Worm (Caenorhabditis elegans) whole organism, mixed stage, embryonic: ENCODE data around the gene C34F6.9.

ENCODE experiments used
- M03D4.4 ChIP-seq: sonication (generic microtip); optimal IDR thresholded peaks from 2 replicates; lab custom pipeline; 2017; ENCODE audit warnings: mild to moderate bottlenecking, missing genetic modification characterization, missing compliant biosample characterization
- bed-3 ChIP-seq: fragments of 200-800 bp; sonication (Bioruptor generic); optimal IDR thresholded peaks from 3 replicates; lab custom pipeline; 2018; ENCODE audit warnings: mild to moderate bottlenecking, missing genetic modification characterization, moderate library complexity, missing compliant biosample characterization
- blmp-1 ChIP-seq: fragments of 150-350 bp; optimal IDR thresholded peaks from 2 replicates; lab custom pipeline; 2014; ENCODE audit warnings: missing biosample characterization, missing genetic modification characterization
- ceh-39 ChIP-seq: fragments of 150-350 bp; optimal IDR thresholded peaks from 2 replicates; lab custom pipeline; 2014; ENCODE audit warnings: missing biosample characterization, missing genetic modification characterization
- ceh-43 ChIP-seq: fragments of 200-800 bp; sonication (Bioruptor generic); optimal IDR thresholded peaks from 2 replicates; lab custom pipeline; 2018; ENCODE audit warnings: mild to moderate bottlenecking, missing genetic modification characterization, moderate library complexity, missing compliant biosample characterization
- ceh-83 ChIP-seq: fragments of 200-800 bp; sonication (Bioruptor generic); optimal IDR thresholded peaks from 2 replicates; lab custom pipeline; 2018; ENCODE audit warnings: mild to moderate bottlenecking, missing genetic modification characterization, missing compliant biosample characterization
- ces-1 ChIP-seq: fragments of 150-350 bp; optimal IDR thresholded peaks from 2 replicates; lab custom pipeline; 2014; ENCODE audit warnings: missing biosample characterization, missing genetic modification reagents, missing genetic modification characterization
- drap-1 ChIP-seq: fragments of 200-800 bp; sonication (Bioruptor generic); optimal IDR thresholded peaks from 3 replicates; lab custom pipeline; 2018; ENCODE audit warnings: mild to moderate bottlenecking, missing genetic modification characterization, missing compliant biosample characterization
- elt-1 ChIP-seq: sonication (generic microtip); optimal IDR thresholded peaks from 2 replicates; lab custom pipeline; 2017; ENCODE audit warnings: missing genetic modification characterization, mild to moderate bottlenecking, missing compliant biosample characterization, antibody characterized with exemption, moderate library complexity, borderline replicate concordance; ENCODE audit not compliant: insufficient read depth
- elt-3 ChIP-seq: fragments of 150-350 bp; optimal IDR thresholded peaks from 2 replicates; lab custom pipeline; 2014; ENCODE audit warnings: missing biosample characterization, missing genetic modification characterization
- flh-1 ChIP-seq: fragments of 200-800 bp; sonication (Bioruptor generic); optimal IDR thresholded peaks from 2 replicates; lab custom pipeline; 2018; ENCODE audit warnings: mild to moderate bottlenecking, missing genetic modification characterization, moderate library complexity, missing compliant biosample characterization
- ham-2 ChIP-seq: fragments of 200-800 bp; sonication (Bioruptor generic); optimal IDR thresholded peaks from 2 replicates; lab custom pipeline; 2018; ENCODE audit warnings: mild to moderate bottlenecking, missing genetic modification characterization, missing compliant biosample characterization
- hlh-1 ChIP-seq: fragments of 150-350 bp; optimal IDR thresholded peaks from 2 replicates; lab custom pipeline; 2014; ENCODE audit warnings: missing biosample characterization, missing genetic modification reagents, missing genetic modification characterization
- lin-32 ChIP-seq: fragments of 200-800 bp; sonication (Bioruptor generic); optimal IDR thresholded peaks from 2 replicates; lab custom pipeline; 2018; ENCODE audit warnings: mild to moderate bottlenecking, missing genetic modification characterization, missing compliant biosample characterization
- lsy-2 ChIP-seq: fragments of 150-350 bp; optimal IDR thresholded peaks from 2 replicates; lab custom pipeline; 2014; ENCODE audit warnings: missing biosample characterization, missing genetic modification characterization
- mab-5 ChIP-seq: fragments of 150-350 bp; optimal IDR thresholded peaks from 2 replicates; lab custom pipeline; 2014; ENCODE audit warnings: missing biosample characterization, missing genetic modification characterization
- mep-1 ChIP-seq: fragments of 150-350 bp; optimal IDR thresholded peaks from 2 replicates; lab custom pipeline; 2017; ENCODE audit warnings: missing biosample characterization, missing genetic modification reagents, missing genetic modification characterization, inconsistent platforms
- mls-2 ChIP-seq: sonication (generic microtip); optimal IDR thresholded peaks from 2 replicates; lab custom pipeline; 2016; ENCODE audit warnings: mild to moderate bottlenecking, missing genetic modification characterization, moderate library complexity, missing compliant biosample characterization
- nhr-12 ChIP-seq: fragments of 150-350 bp; optimal IDR thresholded peaks from 2 replicates; lab custom pipeline; 2014; ENCODE audit warnings: missing biosample characterization, missing genetic modification characterization
- nhr-2 ChIP-seq: fragments of 150-350 bp; optimal IDR thresholded peaks from 2 replicates; lab custom pipeline; 2014; ENCODE audit warnings: missing biosample characterization, missing genetic modification characterization
- nhr-237 ChIP-seq: fragments of 150-350 bp; optimal IDR thresholded peaks from 2 replicates; lab custom pipeline; 2014; ENCODE audit warnings: missing biosample characterization, missing genetic modification characterization
- nhr-28 ChIP-seq: fragments of 150-350 bp; optimal IDR thresholded peaks from 2 replicates; lab custom pipeline; 2014; ENCODE audit warnings: missing biosample characterization, missing genetic modification characterization
- nhr-76 ChIP-seq: sonication (generic microtip); optimal IDR thresholded peaks from 2 replicates; lab custom pipeline; 2017; ENCODE audit warnings: missing biosample characterization, missing genetic modification characterization
- pha-4 ChIP-seq: fragments of 150-350 bp; optimal IDR thresholded peaks from 2 replicates; lab custom pipeline; 2018; ENCODE audit warnings: missing biosample characterization, missing genetic modification reagents, missing genetic modification characterization
- sem-2 ChIP-seq: fragments of 200-800 bp; sonication (Bioruptor generic); optimal IDR thresholded peaks from 2 replicates; lab custom pipeline; 2018; ENCODE audit warnings: mild to moderate bottlenecking, missing genetic modification characterization, missing compliant biosample characterization
- snpc-4 ChIP-seq: fragments of 150-350 bp; optimal IDR thresholded peaks from 2 replicates; lab custom pipeline; 2014; ENCODE audit warnings: missing biosample characterization, missing genetic modification characterization
- sptf-1 ChIP-seq: sonication (generic microtip); optimal IDR thresholded peaks from 2 replicates; lab custom pipeline; 2017; ENCODE audit warnings: mild to moderate bottlenecking, missing genetic modification characterization, moderate library complexity, missing compliant biosample characterization
- tbx-8 ChIP-seq: fragments of 200-800 bp; sonication (Bioruptor generic); optimal IDR thresholded peaks from 2 replicates; lab custom pipeline; 2018; ENCODE audit warnings: mild to moderate bottlenecking, missing genetic modification characterization, moderate library complexity, missing compliant biosample characterization
- unc-120 ChIP-seq: sonication (generic microtip); optimal IDR thresholded peaks from 2 replicates; lab custom pipeline; 2017; ENCODE audit warnings: missing genetic modification characterization, missing compliant biosample characterization; ENCODE audit not compliant: poor library complexity, severe bottlenecking
- unc-62 ChIP-seq: fragments of 150-350 bp; optimal IDR thresholded peaks from 2 replicates; lab custom pipeline; 2014; ENCODE audit warnings: missing biosample characterization, missing genetic modification reagents, missing genetic modification characterization
- zip-8 ChIP-seq: fragments of 150-350 bp; optimal IDR thresholded peaks from 2 replicates; lab custom pipeline; 2014; ENCODE audit warnings: missing biosample characterization, missing genetic modification characterization
- ztf-11 ChIP-seq: fragments of 150-350 bp; optimal IDR thresholded peaks from 2 replicates; lab custom pipeline; 2014; ENCODE audit warnings: missing biosample characterization, missing genetic modification characterization

The C34F6.9 gene

ce11 chrX:11251928-11252327 lies 29.5 kb upstream of the C34F6.9 start:
- TF ChIP-seq pha-4 (tag; lab: Kevin White, UChicago) (no peak), nhr-12 (tag; lab: Kevin White, UChicago) (no peak), mep-1 (no peak), nhr-2 (tag; lab: Kevin White, UChicago) (no peak), lsy-2 (tag; lab: Kevin White, UChicago) (no peak), unc-120 (tag; lab: Kevin White, UChicago) (no peak)

- TF ChIP-seq mep-1 (no peak), elt-1 (tag; lab: Kevin White, UChicago) (no peak), ceh-83 (no peak), ztf-11 (tag; lab: Kevin White, UChicago) (no peak), mab-5 (tag; lab: Kevin White, UChicago) (no peak), ceh-43 (GFP tag; lab: Kevin White, UChicago) (no peak), nhr-28 (tag; lab: Kevin White, UChicago) (no peak), unc-120 (tag; lab: Kevin White, UChicago) (no peak), zip-8 (no peak), snpc-4 (no peak), M03D4.4 (tag; lab: Kevin White, UChicago) (no peak), sptf-1 (tag; lab: Kevin White, UChicago) (no peak), drap-1 (GFP tag; lab: Kevin White, UChicago) (no peak), mls-2 (no peak), ham-2 (no peak), blmp-1 (tag; lab: Kevin White, UChicago) (no peak), ceh-39 (tag; lab: Kevin White, UChicago) (no peak), lin-32 (GFP tag; lab: Kevin White, UChicago) (no peak), bed-3 (GFP tag; lab: Kevin White, UChicago) (no peak)
- TF ChIP-seq, all 35 proteins: peak for 0
Measured at ce11 chrX:11250983-11251382, 28.5 kb upstream of the C34F6.9 start.

DNA sequence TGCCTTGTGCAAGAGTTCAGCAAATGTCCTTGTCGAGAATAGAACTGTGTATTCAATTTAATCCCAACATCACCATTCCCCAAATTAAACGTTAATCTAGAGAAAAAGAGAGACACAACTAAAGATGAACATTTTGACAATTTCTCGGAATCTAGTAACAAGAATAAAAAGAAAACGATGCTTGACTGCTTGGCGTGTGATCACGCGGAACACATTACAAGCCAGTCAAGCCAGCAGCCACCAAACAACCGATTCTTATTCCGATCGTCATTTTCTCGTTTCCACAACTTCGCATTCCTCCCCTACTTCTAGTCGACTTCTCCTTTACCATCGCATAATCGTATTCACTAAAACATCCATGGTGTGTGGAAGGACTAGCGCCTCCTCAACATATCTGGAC lies 26.9 kb upstream of the C34F6.9 start:
- no peak for TF ChIP-seq sem-2 (GFP tag; lab: Kevin White, UChicago)

- TF ChIP-seq ham-2 (peak; percentile 73), nhr-237 (tag; lab: Kevin White, UChicago) (no peak), sptf-1 (tag; lab: Kevin White, UChicago) (peak; percentile 53), mls-2 (peak; percentile 40), drap-1 (GFP tag; lab: Kevin White, UChicago) (peak; percentile 71), zip-8 (no peak), unc-62 (GFP tag; lab: Kevin White, UChicago) (peak; percentile 24), hlh-1 (tag; lab: Kevin White, UChicago) (peak; percentile 32), M03D4.4 (tag; lab: Kevin White, UChicago) (peak; percentile 59), pha-4 (tag; lab: Kevin White, UChicago) (peak; percentile 82)
Measured at ce11 chrX:11248083-11248482, 25.6 kb upstream of the C34F6.9 start.

DNA sequence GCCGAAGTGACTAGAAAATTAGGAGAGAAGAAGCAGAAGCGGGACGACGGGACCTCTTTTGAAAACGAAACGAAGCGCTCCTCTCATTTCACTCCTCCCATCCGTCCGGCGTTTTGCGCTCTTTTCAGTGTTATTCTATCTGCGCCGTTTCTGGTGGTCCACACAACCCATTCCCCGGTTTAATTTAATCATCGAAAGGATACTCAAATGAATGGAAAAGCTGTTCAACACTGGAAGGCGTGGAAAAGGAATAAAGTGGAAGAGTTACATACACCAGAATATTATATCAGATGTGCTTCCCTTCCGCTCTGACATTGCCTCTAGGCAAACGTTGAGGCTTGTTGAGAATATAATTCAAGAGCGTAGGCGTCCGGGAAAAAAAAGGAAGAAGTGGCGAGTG lies 22.6 kb upstream of the C34F6.9 start:
- TF ChIP-seq ceh-39 (tag; lab: Kevin White, UChicago): no peak
- no peak for TF ChIP-seq nhr-12 (tag; lab: Kevin White, UChicago)
- TF ChIP-seq ham-2: no peak
- TF ChIP-seq mep-1: no peak
- TF ChIP-seq ces-1: peak; percentile 76
- TF ChIP-seq nhr-28 (tag; lab: Kevin White, UChicago): no peak

ce11 chrX:11243604-11244003 lies 21.2 kb upstream of the C34F6.9 start:
- TF ChIP-seq elt-3 (no peak), flh-1 (no peak), lsy-2 (tag; lab: Kevin White, UChicago) (no peak), sptf-1 (tag; lab: Kevin White, UChicago) (no peak), drap-1 (GFP tag; lab: Kevin White, UChicago) (no peak), ceh-83 (no peak), unc-120 (tag; lab: Kevin White, UChicago) (no peak), blmp-1 (tag; lab: Kevin White, UChicago) (no peak), nhr-2 (tag; lab: Kevin White, UChicago) (no peak), nhr-28 (tag; lab: Kevin White, UChicago) (no peak), tbx-8 (GFP tag; lab: Kevin White, UChicago) (no peak), nhr-12 (tag; lab: Kevin White, UChicago) (no peak), ztf-11 (tag; lab: Kevin White, UChicago) (no peak), nhr-237 (tag; lab: Kevin White, UChicago) (no peak), hlh-1 (tag; lab: Kevin White, UChicago) (no peak), ceh-39 (tag; lab: Kevin White, UChicago) (no peak), nhr-76 (tag; lab: Kevin White, UChicago) (no peak)
